Fruit fly (Drosophila melanogaster): ENCODE data around the gene lectin-37Db.

The lectin-37Db gene

DNA sequence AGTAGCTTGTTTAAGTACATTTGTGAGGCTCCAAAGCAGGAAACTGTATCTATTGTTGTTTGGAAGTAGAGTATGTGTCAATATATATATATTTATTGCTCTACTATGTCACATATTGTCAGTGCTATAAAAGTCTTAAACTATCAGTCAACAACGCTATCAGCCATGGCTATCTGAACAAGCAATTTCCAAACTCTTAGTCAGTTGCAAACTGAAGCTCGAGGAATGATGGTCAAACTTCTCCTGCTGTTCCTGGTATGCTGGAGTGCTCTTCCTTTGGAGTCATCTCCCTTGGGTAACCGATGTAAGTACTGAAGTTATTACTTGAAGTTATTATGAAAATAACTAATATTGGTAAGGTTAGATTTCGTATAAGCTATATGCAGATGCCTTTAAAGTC lies at the start of gene lectin-37Db:
lectin-37Db (plus strand) TSS at position 204 of the 400 bp plus-strand sequence.
- TF ChIP-seq Ets98B (GFP tag; IDR thresholded peaks at IDR 0.05) (no peak), CG13204 (GFP tag; optimal IDR thresholded peaks at IDR 0.05) (no peak), CG14655 (GFP tag; optimal IDR thresholded peaks at IDR 0.05) (no peak), CG9948 (tag; optimal IDR thresholded peaks at IDR 0.05) (no peak), CG8159 (tag; optimal IDR thresholded peaks at IDR 0.05) (no peak)

DNA sequence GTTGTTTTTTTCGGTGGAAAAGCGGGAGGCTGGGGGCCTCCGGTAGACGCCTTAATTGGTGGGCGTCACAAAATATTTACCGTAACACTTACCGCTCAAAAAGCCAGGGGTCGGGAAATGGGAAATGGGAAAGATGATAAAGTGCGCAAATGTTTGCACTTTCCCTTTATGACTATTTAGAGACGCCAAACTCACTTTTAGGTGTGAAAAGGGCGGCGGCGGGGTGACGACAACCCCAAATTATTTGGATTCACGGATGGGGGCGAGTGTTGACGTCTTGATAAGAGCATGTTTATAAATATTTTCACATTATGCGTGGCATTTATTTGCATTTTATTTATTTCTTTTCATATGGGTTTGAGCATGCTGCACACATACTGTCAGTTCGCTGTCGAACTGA lies 48.8 kb upstream of the lectin-37Db start, which contains the start of gene CG17349:
CG17349 (plus strand) TSS at position 400 of the 400 bp plus-strand sequence.
- TF ChIP-seq CG15710 (tag; optimal IDR thresholded peaks at IDR 0.05): no peak
- TF ChIP-seq CG8159 (tag; optimal IDR thresholded peaks at IDR 0.05): no peak
- no peak for TF ChIP-seq CG4496 (GFP tag; IDR thresholded peaks at IDR 0.05)
- TF ChIP-seq CG17806 (tag; optimal IDR thresholded peaks at IDR 0.05): no peak
- TF ChIP-seq Ets98B (GFP tag; IDR thresholded peaks at IDR 0.05): no peak
- TF ChIP-seq CG8301 (tag; optimal IDR thresholded peaks at IDR 0.05): no peak
- TF ChIP-seq CG9948 (tag; optimal IDR thresholded peaks at IDR 0.05): no peak
- TF ChIP-seq CG12605 (GFP tag; IDR thresholded peaks at IDR 0.05): no peak

DNA sequence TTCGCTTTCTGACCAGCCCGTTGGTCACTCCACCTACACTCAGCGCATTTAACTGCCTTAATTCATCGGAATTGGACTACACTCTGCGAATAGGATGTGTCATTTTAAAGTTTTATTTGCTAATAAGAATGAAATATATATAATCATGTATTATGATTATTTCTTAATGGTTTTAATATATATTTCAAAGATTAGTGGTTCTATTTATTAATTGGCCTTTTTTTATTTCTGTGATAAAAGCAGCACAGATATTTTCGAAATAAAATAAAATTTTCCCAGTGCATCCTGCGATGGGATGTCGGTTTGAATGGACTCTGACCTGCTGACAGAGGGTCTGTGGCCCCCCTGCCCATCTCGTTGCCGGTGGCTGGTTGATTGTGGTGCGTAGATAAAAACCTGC lies 45.1 kb upstream of the lectin-37Db start:
- TF ChIP-seq CG12605 (GFP tag; IDR thresholded peaks at IDR 0.05) (no peak), CG8159 (tag; optimal IDR thresholded peaks at IDR 0.05) (peak; percentile 27)

DNA sequence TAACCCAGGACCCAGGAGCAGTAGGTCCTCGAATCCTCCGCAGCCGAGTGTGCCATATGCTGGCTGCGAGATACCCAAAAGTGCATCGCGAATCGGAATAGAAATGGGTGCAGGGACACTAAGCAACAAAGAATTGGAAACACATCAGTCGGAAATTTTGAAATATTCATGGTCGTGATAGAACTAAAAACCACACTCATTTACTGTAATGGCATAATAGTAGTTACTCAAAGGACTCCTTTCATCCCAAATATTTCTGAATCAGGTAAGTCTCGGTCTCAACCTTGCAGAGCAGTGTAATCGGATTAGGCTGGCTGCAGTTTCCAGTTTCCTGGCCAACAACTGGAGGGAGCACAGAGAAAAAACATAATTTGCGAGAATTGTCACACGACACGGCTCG lies 42.7 kb upstream of the lectin-37Db start:
- no peak for TF ChIP-seq D1 (tag; optimal IDR thresholded peaks at IDR 0.05)
- TF ChIP-seq rn (GFP tag; IDR thresholded peaks at IDR 0.05): no peak
- peak; percentile 88 for TF ChIP-seq fd96Ca (GFP tag; IDR thresholded peaks at IDR 0.05)
- TF ChIP-seq EcR (GFP tag; optimal IDR thresholded peaks at IDR 0.05): no peak
- peak; percentile 52 for TF ChIP-seq CG15710 (tag; optimal IDR thresholded peaks at IDR 0.05)
- peak; percentile 51 for TF ChIP-seq Pif1B (GFP tag; optimal IDR thresholded peaks at IDR 0.05)
- peak; percentile 9 for TF ChIP-seq gl (tag; optimal IDR thresholded peaks at IDR 0.05)
- peak; percentile 49 for TF ChIP-seq CG34367 (tag; optimal IDR thresholded peaks at IDR 0.05)
- peak; percentile 56 for TF ChIP-seq CG9948 (tag; optimal IDR thresholded peaks at IDR 0.05)
- TF ChIP-seq Ets98B (GFP tag; IDR thresholded peaks at IDR 0.05): peak; percentile 82
- peak; percentile 70 for TF ChIP-seq CG8159 (tag; optimal IDR thresholded peaks at IDR 0.05)
- TF ChIP-seq CG14655 (GFP tag; optimal IDR thresholded peaks at IDR 0.05): peak; percentile 84
- TF ChIP-seq CG8301 (tag; optimal IDR thresholded peaks at IDR 0.05): peak; percentile 80
- TF ChIP-seq CG32121 (GFP tag; IDR thresholded peaks at IDR 0.05): peak; percentile 48
- TF ChIP-seq CG10348 (GFP tag; IDR thresholded peaks at IDR 0.05): no peak
- TF ChIP-seq Pif1A (GFP tag; optimal IDR thresholded peaks at IDR 0.05): peak; percentile 67
- TF ChIP-seq CG12605 (GFP tag; IDR thresholded peaks at IDR 0.05): peak; percentile 70
- peak; percentile 64 for TF ChIP-seq CG17806 (tag; optimal IDR thresholded peaks at IDR 0.05)
- TF ChIP-seq Snoo (tag; optimal IDR thresholded peaks at IDR 0.05): peak; percentile 32
- peak; percentile 81 for TF ChIP-seq CG4496 (GFP tag; IDR thresholded peaks at IDR 0.05)
- no peak for TF ChIP-seq CG13204 (GFP tag; optimal IDR thresholded peaks at IDR 0.05)

DNA sequence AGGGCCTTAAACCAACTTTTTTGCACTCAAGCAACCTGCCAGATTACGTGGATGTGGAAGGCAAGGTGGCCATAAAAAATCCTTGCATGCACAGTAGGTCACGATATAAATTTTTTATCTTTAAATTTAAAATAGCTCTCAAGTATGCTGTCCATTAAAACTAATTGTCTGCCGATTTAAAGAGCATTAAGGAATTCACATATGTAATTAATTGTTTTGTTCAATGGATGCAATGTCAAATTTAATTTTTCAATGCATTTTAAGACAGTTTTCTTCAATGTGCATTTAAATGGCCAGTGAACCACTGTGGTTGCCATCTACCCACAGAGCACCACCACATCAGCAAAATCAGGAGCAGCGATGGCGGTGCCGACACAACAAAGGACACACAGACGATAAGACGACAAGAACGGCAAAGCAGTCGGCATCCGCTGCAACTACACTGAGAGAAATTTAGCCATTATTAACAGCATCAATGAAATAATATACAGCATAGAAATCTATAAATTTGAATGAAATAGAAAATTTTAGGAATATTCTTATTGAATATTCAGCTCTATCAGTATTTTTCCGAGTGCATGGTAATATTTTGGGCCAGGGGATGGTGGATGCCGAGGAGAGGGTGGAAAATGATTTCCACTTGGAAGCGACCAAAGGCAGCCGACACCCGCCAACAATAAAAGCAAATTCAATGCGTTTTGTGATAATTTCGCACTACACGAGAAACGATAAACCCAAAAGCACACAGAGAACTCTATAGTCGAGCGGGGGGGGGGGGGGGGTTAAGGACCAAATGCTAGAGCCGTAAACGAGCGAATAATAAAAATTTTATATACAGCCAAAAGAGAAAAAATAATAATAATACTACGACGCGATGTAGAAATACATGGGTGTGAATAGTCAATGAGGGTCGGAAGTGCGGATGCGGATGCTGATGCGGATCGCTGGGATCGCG lies 41.5 kb upstream of the lectin-37Db start:
- TF ChIP-seq Snoo (tag; optimal IDR thresholded peaks at IDR 0.05) (no peak), CG12605 (GFP tag; IDR thresholded peaks at IDR 0.05) (no peak), CG34367 (tag; optimal IDR thresholded peaks at IDR 0.05) (peak; percentile 21), CG32121 (GFP tag; IDR thresholded peaks at IDR 0.05) (no peak), fd96Ca (GFP tag; IDR thresholded peaks at IDR 0.05) (no peak; the same call in 2 of the 3 replicates), CG14655 (GFP tag; optimal IDR thresholded peaks at IDR 0.05) (peak; percentile 10), Pif1B (GFP tag; optimal IDR thresholded peaks at IDR 0.05) (no peak), D1 (tag; optimal IDR thresholded peaks at IDR 0.05) (no peak), CG10348 (GFP tag; IDR thresholded peaks at IDR 0.05) (no peak), Ets98B (GFP tag; IDR thresholded peaks at IDR 0.05) (no peak), CG15710 (tag; optimal IDR thresholded peaks at IDR 0.05) (peak; percentile 32), CG4496 (GFP tag; IDR thresholded peaks at IDR 0.05) (no peak; the same call in 2 of the 3 replicates), CG8159 (tag; optimal IDR thresholded peaks at IDR 0.05) (peak; percentile 55), CG13204 (GFP tag; optimal IDR thresholded peaks at IDR 0.05) (no peak), Pif1A (GFP tag; optimal IDR thresholded peaks at IDR 0.05) (peak; percentile 15), CG8301 (tag; optimal IDR thresholded peaks at IDR 0.05) (no peak), rn (GFP tag; IDR thresholded peaks at IDR 0.05) (no peak), gl (tag; optimal IDR thresholded peaks at IDR 0.05) (no peak), EcR (GFP tag; optimal IDR thresholded peaks at IDR 0.05) (no peak), CG9948 (tag; optimal IDR thresholded peaks at IDR 0.05) (peak; percentile 37), CG17806 (tag; optimal IDR thresholded peaks at IDR 0.05) (peak; percentile 34)

DNA sequence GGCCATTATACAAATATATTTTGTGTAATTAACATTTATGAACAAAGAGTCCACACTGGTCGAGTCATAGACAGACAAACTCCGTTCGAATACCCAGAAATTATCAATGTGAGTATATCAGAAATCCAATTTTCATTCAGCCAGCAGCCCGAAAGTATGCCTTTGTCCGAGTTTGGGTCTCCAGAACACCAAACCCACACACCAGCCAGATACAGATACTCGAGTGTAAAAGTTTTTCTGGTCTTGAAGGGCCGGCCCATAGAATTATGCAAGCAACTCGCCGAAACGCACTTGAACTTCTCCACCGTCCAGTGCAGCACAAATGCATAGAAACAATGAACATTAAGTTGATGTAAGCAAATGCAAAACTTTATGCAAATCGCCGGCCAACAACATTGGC lies 40.3 kb upstream of the lectin-37Db start:
- no peak for TF ChIP-seq D1 (tag; optimal IDR thresholded peaks at IDR 0.05)
- no peak for TF ChIP-seq CG4496 (GFP tag; IDR thresholded peaks at IDR 0.05)
- TF ChIP-seq CG8301 (tag; optimal IDR thresholded peaks at IDR 0.05): no peak
- TF ChIP-seq fd96Ca (GFP tag; IDR thresholded peaks at IDR 0.05): no peak
- TF ChIP-seq CG8159 (tag; optimal IDR thresholded peaks at IDR 0.05): no peak
- TF ChIP-seq rn (GFP tag; IDR thresholded peaks at IDR 0.05): no peak
- no peak for TF ChIP-seq CG34367 (tag; optimal IDR thresholded peaks at IDR 0.05)
- TF ChIP-seq EcR (GFP tag; optimal IDR thresholded peaks at IDR 0.05): no peak
- no peak for TF ChIP-seq CG17806 (tag; optimal IDR thresholded peaks at IDR 0.05)
